Fruit fly (Drosophila melanogaster) whole organism, prepupa: ENCODE data around the gene IFT57.

ENCODE experiments used
- Blimp-1 ChIP-seq: fragments of 200-800 bp; sonication (Bioruptor generic); optimal IDR thresholded peaks from 3 replicates; lab custom pipeline; 2017; ENCODE audit warnings: missing biosample characterization, missing genetic modification characterization, mild to moderate bottlenecking, moderate library complexity, missing genetic modification reagents
- CG10631 ChIP-seq: fragments of 200-800 bp; sonication (Bioruptor generic); optimal IDR thresholded peaks from 2 replicates; lab custom pipeline; 2016; ENCODE audit warnings: missing biosample characterization, missing genetic modification characterization
- CG10669 ChIP-seq: fragments of 200-800 bp; sonication (Bioruptor generic); optimal IDR thresholded peaks from 3 replicates; lab custom pipeline; 2018; ENCODE audit warnings: missing biosample characterization, mild to moderate bottlenecking, missing genetic modification characterization, moderate library complexity
- CG11294 ChIP-seq: fragments of 200-800 bp; sonication (Bioruptor generic); IDR thresholded peaks from 2 replicates; pipeline ENCODE4 v1.3.6; 2022; ENCODE audit warnings: missing biosample characterization, missing genetic modification characterization
- CG11762 ChIP-seq: fragments of 200-800 bp; sonication (Bioruptor generic); optimal IDR thresholded peaks from 3 replicates; lab custom pipeline; 2016; ENCODE audit warnings: missing biosample characterization, missing genetic modification characterization; ENCODE audit not compliant: insufficient read depth
- CG15336 ChIP-seq: fragments of 200-800 bp; sonication (Bioruptor generic); IDR thresholded peaks from 2 replicates; pipeline ENCODE4 v1.3.6; 2022; ENCODE audit warnings: missing biosample characterization, missing genetic modification characterization
- CG1621 ChIP-seq: fragments of 200-800 bp; sonication (Bioruptor generic); optimal IDR thresholded peaks from 3 replicates; lab custom pipeline; 2018; ENCODE audit warnings: missing biosample characterization, mild to moderate bottlenecking, missing genetic modification characterization
- CG16779 ChIP-seq: fragments of 200-800 bp; sonication (Bioruptor generic); optimal IDR thresholded peaks from 3 replicates; lab custom pipeline; 2017; ENCODE audit warnings: missing biosample characterization, mild to moderate bottlenecking, missing genetic modification characterization
- CG3032 ChIP-seq: fragments of 200-800 bp; optimal IDR thresholded peaks from 2 replicates; lab custom pipeline; 2019; ENCODE audit warnings: missing biosample characterization, mild to moderate bottlenecking, missing genetic modification characterization, moderate library complexity
- CG31627 ChIP-seq: fragments of 200-800 bp; sonication (Bioruptor generic); optimal IDR thresholded peaks from 3 replicates; lab custom pipeline; 2016; ENCODE audit warnings: missing biosample characterization, missing genetic modification characterization
- CG32006 ChIP-seq: fragments of 200-800 bp; sonication (Bioruptor generic); optimal IDR thresholded peaks from 3 replicates; lab custom pipeline; 2017; ENCODE audit warnings: missing biosample characterization, mild to moderate bottlenecking, missing genetic modification characterization
- CG4318 ChIP-seq: fragments of 200-800 bp; sonication (Bioruptor generic); optimal IDR thresholded peaks from 3 replicates; lab custom pipeline; 2017; ENCODE audit warnings: missing biosample characterization, mild to moderate bottlenecking, missing genetic modification characterization
- CG6163 ChIP-seq: fragments of 200-800 bp; sonication (Bioruptor generic); IDR thresholded peaks from 3 replicates; pipeline ENCODE4 v1.3.6; 2022; ENCODE audit warnings: missing biosample characterization, missing genetic modification characterization
- CG6276 ChIP-seq: fragments of 200-800 bp; sonication (Bioruptor generic); optimal IDR thresholded peaks from 2 replicates; lab custom pipeline; 2017; ENCODE audit warnings: missing biosample characterization, mild to moderate bottlenecking, missing genetic modification characterization
- CG6792 ChIP-seq: fragments of 200-800 bp; sonication (Bioruptor generic); optimal IDR thresholded peaks from 3 replicates; lab custom pipeline; 2016; ENCODE audit warnings: missing biosample characterization, missing genetic modification characterization
- CG6854 ChIP-seq: fragments of 200-800 bp; sonication (Bioruptor generic); optimal IDR thresholded peaks from 2 replicates; lab custom pipeline; 2017; ENCODE audit warnings: missing biosample characterization, mild to moderate bottlenecking, missing genetic modification characterization
- CG7368 ChIP-seq: fragments of 200-800 bp; sonication (Bioruptor generic); optimal IDR thresholded peaks from 3 replicates; lab custom pipeline; 2016; ENCODE audit warnings: missing biosample characterization, missing genetic modification characterization
- CG8119 ChIP-seq: fragments of 200-800 bp; sonication (Bioruptor generic); IDR thresholded peaks from 3 replicates; pipeline ENCODE4 v1.3.6; 2022; ENCODE audit warnings: missing biosample characterization, missing genetic modification characterization
- CG8319 ChIP-seq: fragments of 200-800 bp; sonication (Bioruptor generic); optimal IDR thresholded peaks from 3 replicates; lab custom pipeline; 2016; ENCODE audit warnings: missing biosample characterization, missing genetic modification characterization
- CG8632 ChIP-seq: fragments of 200-800 bp; sonication (Bioruptor generic); optimal IDR thresholded peaks from 3 replicates; lab custom pipeline; 2016; ENCODE audit warnings: missing biosample characterization, missing genetic modification characterization
- CG9139 ChIP-seq: fragments of 200-800 bp; sonication (Bioruptor generic); optimal IDR thresholded peaks from 3 replicates; lab custom pipeline; 2017; ENCODE audit warnings: missing biosample characterization, mild to moderate bottlenecking, missing genetic modification characterization
- Eip75B ChIP-seq: fragments of 200-800 bp; sonication (Bioruptor generic); optimal IDR thresholded peaks from 3 replicates; lab custom pipeline; 2016; ENCODE audit warnings: missing biosample characterization, missing genetic modification characterization
- Eip78C ChIP-seq: fragments of 200-800 bp; sonication (Bioruptor generic); peaks from one replicate; lab custom pipeline; 2016; ENCODE audit warnings: missing biosample characterization, missing genetic modification characterization
- Ets21C ChIP-seq: fragments of 200-800 bp; sonication (Bioruptor generic); optimal IDR thresholded peaks from 3 replicates; lab custom pipeline; 2016; ENCODE audit warnings: missing biosample characterization, missing genetic modification characterization
- Ets96B ChIP-seq: fragments of 200-800 bp; optimal IDR thresholded peaks from 2 replicates; lab custom pipeline; 2019; ENCODE audit warnings: missing biosample characterization, mild to moderate bottlenecking, missing genetic modification characterization, moderate library complexity
- Gug ChIP-seq: fragments of 200-800 bp; sonication (Bioruptor generic); IDR thresholded peaks from 2 replicates; pipeline ENCODE4 v1.3.6; 2022; ENCODE audit warnings: missing biosample characterization, missing genetic modification characterization
- Lpt ChIP-seq: fragments of 200-800 bp; sonication (Bioruptor generic); optimal IDR thresholded peaks from 3 replicates; lab custom pipeline; 2016; ENCODE audit warnings: missing biosample characterization, missing genetic modification characterization
- OdsH ChIP-seq: fragments of 200-800 bp; sonication (Bioruptor generic); optimal IDR thresholded peaks from 3 replicates; lab custom pipeline; 2016; ENCODE audit warnings: missing biosample characterization, missing genetic modification characterization
- Smox ChIP-seq: fragments of 200-800 bp; sonication (Bioruptor generic); optimal IDR thresholded peaks from 3 replicates; lab custom pipeline; 2016; ENCODE audit warnings: missing biosample characterization, missing genetic modification characterization
- Sox102F ChIP-seq: fragments of 200-800 bp; sonication (Bioruptor generic); optimal IDR thresholded peaks from 2 replicates; lab custom pipeline; 2016; ENCODE audit warnings: missing biosample characterization, mild to moderate bottlenecking, missing genetic modification characterization
- Sox14 ChIP-seq: fragments of 200-800 bp; sonication (Bioruptor generic); optimal IDR thresholded peaks from 3 replicates; lab custom pipeline; 2016; ENCODE audit warnings: missing biosample characterization, missing genetic modification characterization
- Sox15 ChIP-seq: fragments of 200-800 bp; sonication (Bioruptor generic); optimal IDR thresholded peaks from 3 replicates; lab custom pipeline; 2016; ENCODE audit warnings: missing biosample characterization, missing genetic modification characterization
- achi ChIP-seq: fragments of 200-800 bp; sonication (Bioruptor generic); optimal IDR thresholded peaks from 3 replicates; lab custom pipeline; 2016; ENCODE audit warnings: missing biosample characterization, missing genetic modification characterization
- acj6 ChIP-seq: fragments of 200-800 bp; sonication (Bioruptor generic); optimal IDR thresholded peaks from 3 replicates; lab custom pipeline; 2016; ENCODE audit warnings: missing biosample characterization, missing genetic modification characterization
- cyc ChIP-seq: fragments of 200-800 bp; sonication (Bioruptor generic); optimal IDR thresholded peaks from 3 replicates; lab custom pipeline; 2016; ENCODE audit warnings: missing biosample characterization, missing genetic modification characterization
- dsx ChIP-seq: fragments of 200-800 bp; optimal IDR thresholded peaks from 3 replicates; lab custom pipeline; 2019; ENCODE audit warnings: missing biosample characterization, mild to moderate bottlenecking, missing genetic modification characterization, moderate library complexity; ENCODE audit not compliant: poor library complexity, severe bottlenecking
- eg ChIP-seq: fragments of 200-800 bp; sonication (Bioruptor generic); IDR thresholded peaks from 3 replicates; pipeline ENCODE4 v1.3.6; 2022; ENCODE audit warnings: missing biosample characterization, missing genetic modification characterization
- esn ChIP-seq: fragments of 200-800 bp; sonication (Bioruptor generic); optimal IDR thresholded peaks from 2 replicates; lab custom pipeline; 2016; ENCODE audit warnings: missing biosample characterization, mild to moderate bottlenecking, missing genetic modification characterization, moderate library complexity
- fd59A ChIP-seq: fragments of 200-800 bp; sonication (Bioruptor generic); optimal IDR thresholded peaks from 2 replicates; lab custom pipeline; 2017; ENCODE audit warnings: missing biosample characterization, mild to moderate bottlenecking, missing genetic modification characterization, missing genetic modification reagents
- fd85E ChIP-seq: fragments of 200-800 bp; sonication (Bioruptor generic); optimal IDR thresholded peaks from 3 replicates; lab custom pipeline; 2016; ENCODE audit warnings: missing biosample characterization, missing genetic modification characterization
- fkh ChIP-seq: fragments of 200-800 bp; sonication (Bioruptor generic); optimal IDR thresholded peaks from 3 replicates; lab custom pipeline; 2017; ENCODE audit warnings: missing biosample characterization, mild to moderate bottlenecking, missing genetic modification characterization, moderate library complexity
- lz ChIP-seq: fragments of 200-800 bp; sonication (Bioruptor generic); optimal IDR thresholded peaks from 3 replicates; lab custom pipeline; 2016; ENCODE audit warnings: missing biosample characterization, missing genetic modification characterization
- net ChIP-seq: fragments of 200-800 bp; sonication (Bioruptor generic); optimal IDR thresholded peaks from 3 replicates; lab custom pipeline; 2016; ENCODE audit warnings: missing biosample characterization, missing genetic modification characterization
- pdm3 ChIP-seq: fragments of 200-800 bp; sonication (Bioruptor generic); optimal IDR thresholded peaks from 3 replicates; lab custom pipeline; 2016; ENCODE audit warnings: missing biosample characterization, missing genetic modification characterization
- salr ChIP-seq, 2 experiments: fragments of 200-800 bp; sonication (Bioruptor generic); optimal IDR thresholded peaks; 3 replicates each; lab custom pipeline; 2016 to 2018; ENCODE audit warnings: missing biosample characterization in 2 of 2, missing genetic modification characterization in 2 of 2, mild to moderate bottlenecking in 1 of 2
- spab ChIP-seq: fragments of 200-800 bp; sonication (Bioruptor generic); optimal IDR thresholded peaks from 2 replicates; lab custom pipeline; 2017; ENCODE audit warnings: missing biosample characterization, mild to moderate bottlenecking, missing genetic modification characterization, missing genetic modification reagents
- ss ChIP-seq, 2 experiments: fragments of 200-800 bp; sonication (Bioruptor generic); optimal IDR thresholded peaks; 2 replicates in 1 of 2; 3 replicates in 1 of 2; lab custom pipeline; 2017 to 2018; ENCODE audit warnings: mild to moderate bottlenecking in 2 of 2, missing biosample characterization in 2 of 2, missing genetic modification characterization in 2 of 2, moderate library complexity in 1 of 2
- svp ChIP-seq: fragments of 200-800 bp; sonication (Bioruptor generic); peaks from one replicate; lab custom pipeline; 2016; ENCODE audit warnings: missing biosample characterization, missing genetic modification characterization
- topi ChIP-seq: fragments of 200-800 bp; sonication (Bioruptor generic); optimal IDR thresholded peaks from 3 replicates; lab custom pipeline; 2016; ENCODE audit warnings: missing biosample characterization, missing genetic modification characterization

The IFT57 gene

dm6 chr2L:3482037-3482436, 48.6 kb upstream of the IFT57 start (continued):
- TF ChIP-seq ss (GFP tag; optimal IDR thresholded peaks at IDR 0.05; lab: Kevin White, UChicago), result no peak
- TF ChIP-seq CG9139 (GFP tag; lab: Kevin White, UChicago), result no peak
- TF ChIP-seq CG4318 (GFP tag; lab: Kevin White, UChicago), result peak; percentile 55
- TF ChIP-seq fd59A (GFP tag; lab: Kevin White, UChicago), result no peak
- TF ChIP-seq Ets21C (GFP tag; lab: Kevin White, UChicago), result no peak
- TF ChIP-seq CG6854 (GFP tag; lab: Kevin White, UChicago), result no peak
- TF ChIP-seq CG3032 (tag; lab: Kevin White, UChicago), result no peak
- TF ChIP-seq topi (GFP tag; lab: Kevin White, UChicago), result peak; percentile 0
- peak; percentile 50 for TF ChIP-seq CG11294 (GFP tag; lab: Robert Waterston, UW)
- peak; percentile 17 for TF ChIP-seq Lpt
- TF ChIP-seq lz (GFP tag; lab: Kevin White, UChicago), result no peak
- TF ChIP-seq CG15336 (GFP tag; lab: Robert Waterston, UW), result peak; percentile 86
- TF ChIP-seq, all 60 proteins: peak for 21

- peak in 1 of 2 experiments; percentile 62 for TF ChIP-seq salr (GFP tag; optimal IDR thresholded peaks at IDR 0.05; lab: Kevin White, UChicago)
- TF ChIP-seq Lpt, result peak; percentile 45
- TF ChIP-seq CG9139 (GFP tag; lab: Kevin White, UChicago), result peak; percentile 22
- TF ChIP-seq CG8119 (GFP tag; lab: Robert Waterston, UW), result peak; percentile 90
- TF ChIP-seq svp (GFP tag; lab: Kevin White, UChicago), result peak; percentile 43
- no peak for TF ChIP-seq fkh
- TF ChIP-seq achi (GFP tag; lab: Kevin White, UChicago), result peak; percentile 61
- TF ChIP-seq pdm3 (GFP tag; lab: Kevin White, UChicago), result peak; percentile 36
- TF ChIP-seq Eip75B (GFP tag; lab: Kevin White, UChicago), result no peak
- TF ChIP-seq CG8319 (GFP tag; lab: Kevin White, UChicago), result peak; percentile 2
- TF ChIP-seq Sox102F (GFP tag; lab: Kevin White, UChicago), result no peak
- no peak for TF ChIP-seq CG6854 (GFP tag; lab: Kevin White, UChicago)
- TF ChIP-seq Eip78C (GFP tag; lab: Kevin White, UChicago), result peak; percentile 84
- peak; percentile 15 for TF ChIP-seq CG11762 (GFP tag; lab: Kevin White, UChicago)
- peak; percentile 59 for TF ChIP-seq OdsH (GFP tag; lab: Kevin White, UChicago)
- peak; percentile 69 for TF ChIP-seq CG11294 (GFP tag; lab: Robert Waterston, UW)
- peak in 1 of 2 experiments; percentile 21 for TF ChIP-seq ss (GFP tag; optimal IDR thresholded peaks at IDR 0.05; lab: Kevin White, UChicago)
- TF ChIP-seq acj6 (GFP tag; lab: Kevin White, UChicago), result peak; percentile 21
- TF ChIP-seq CG31627 (GFP tag; lab: Kevin White, UChicago), result no peak
- no peak for TF ChIP-seq Smox (GFP tag; lab: Kevin White, UChicago)
- TF ChIP-seq Ets96B (tag; lab: Kevin White, UChicago), result no peak
- no peak for TF ChIP-seq topi (GFP tag; lab: Kevin White, UChicago)
- no peak for TF ChIP-seq CG1621 (tag; lab: Kevin White, UChicago)
- TF ChIP-seq fd85E (GFP tag; lab: Kevin White, UChicago), result no peak
- TF ChIP-seq CG10631 (GFP tag; lab: Kevin White, UChicago), result peak; percentile 50
- no peak for TF ChIP-seq CG7368 (GFP tag; lab: Kevin White, UChicago)
- peak; percentile 11 for TF ChIP-seq Sox14 (GFP tag; lab: Kevin White, UChicago)
- peak; percentile 75 for TF ChIP-seq Gug
- peak; percentile 54 for TF ChIP-seq CG10669
- TF ChIP-seq dsx, result peak; percentile 47
- TF ChIP-seq net (GFP tag; lab: Kevin White, UChicago), result peak; percentile 61
- TF ChIP-seq spab, result peak; percentile 34
- peak; percentile 28 for TF ChIP-seq CG6792 (GFP tag; lab: Kevin White, UChicago)
- TF ChIP-seq CG32006, result peak; percentile 83
- peak; percentile 29 for TF ChIP-seq CG8632 (GFP tag; lab: Kevin White, UChicago)
- peak; percentile 93 for TF ChIP-seq CG15336 (GFP tag; lab: Robert Waterston, UW)
- TF ChIP-seq cyc (GFP tag; lab: Kevin White, UChicago), result no peak
- TF ChIP-seq CG16779, result peak; percentile 10
- peak; percentile 90 for TF ChIP-seq eg (GFP tag; lab: Robert Waterston, UW)
- peak; percentile 74 for TF ChIP-seq CG6163
- TF ChIP-seq esn (GFP tag; lab: Kevin White, UChicago), result no peak
- no peak for TF ChIP-seq Blimp-1 (GFP tag; lab: Kevin White, UChicago)
- TF ChIP-seq Sox15 (GFP tag; lab: Kevin White, UChicago), result no peak
- TF ChIP-seq CG6276, result peak; percentile 72
Measured at dm6 chr2L:3482712-3483111, 47.9 kb upstream of the IFT57 start.
